Worm (Caenorhabditis elegans) whole organism, L4/young adult: ENCODE measurements around the gene tag-164.

Experiments used
- W03F9.2 ChIP-seq: fragments of 150-350 bp; optimal IDR thresholded peaks from 2 replicates; lab custom pipeline; 2014; ENCODE audit warnings: missing biosample characterization, missing genetic modification characterization
- dao-5 ChIP-seq: sonication (generic microtip); optimal IDR thresholded peaks from 2 replicates; lab custom pipeline; 2016; ENCODE audit warnings: missing genotype, missing genetic modification characterization, moderate library complexity, missing compliant biosample characterization

DNA sequence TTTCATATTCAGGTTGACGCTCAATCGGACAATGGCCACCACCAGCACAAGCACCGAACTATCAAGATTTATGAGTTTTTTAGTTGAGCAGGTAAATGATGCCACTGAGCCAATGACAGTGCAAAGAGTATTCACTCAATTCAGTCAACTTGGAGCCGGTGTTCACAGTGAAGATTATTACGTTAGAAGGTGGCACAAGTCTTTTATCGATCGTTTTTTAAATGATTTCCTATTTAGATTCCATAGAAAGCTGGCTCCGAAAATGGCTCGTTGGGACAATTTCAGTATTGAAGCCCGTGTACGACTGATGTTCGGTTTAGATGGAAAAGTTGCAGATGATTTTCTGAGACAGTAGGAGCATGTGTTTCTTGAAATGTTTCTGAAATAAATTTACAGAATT is 42.3 kb downstream of the tag-164 start, which contains the start of gene T28A8.5:
- TF ChIP-seq dao-5 (tag; lab: Kevin White, UChicago) (no peak), W03F9.2 (tag; lab: Kevin White, UChicago) (no peak)
